Worm (Caenorhabditis elegans): ENCODE data around the gene VM106R.1.

Gene VM106R.1

ce11 chrII:10784780-10785463, 44.1 kb downstream of the VM106R.1 start, which contains the start of gene cdl-1:
TSS of gene cdl-1 (plus strand) at chrII:10785452.
- no peak for TF ChIP-seq F13C5.2 (tag; optimal IDR thresholded peaks at IDR 0.05)
- TF ChIP-seq flt-1 (GFP tag; IDR thresholded peaks at IDR 0.05), result 0 out of 2 replicates have a peak, but pooled peaks have one; percentile 12
- TF ChIP-seq hmg-4 (GFP tag; optimal IDR thresholded peaks at IDR 0.05), result no peak

ce11 chrII:10784248-10784647, 44.7 kb downstream of the VM106R.1 start:
- TF ChIP-seq tra-4 (tag; optimal IDR thresholded peaks at IDR 0.05) (no peak), tbx-37 (GFP tag; conservative IDR thresholded peaks at IDR 0.05) (no peak), ama-1 (optimal IDR thresholded peaks at IDR 0.05) (no peak), ets-7 (tag; optimal IDR thresholded peaks at IDR 0.05) (no peak), F13C5.2 (tag; optimal IDR thresholded peaks at IDR 0.05) (no peak), sea-1 (GFP tag; conservative IDR thresholded peaks at IDR 0.05) (no peak), B0310.2 (tag; optimal IDR thresholded peaks at IDR 0.05) (no peak), ceh-36 (tag; optimal IDR thresholded peaks at IDR 0.05) (no peak), hmbx-1 (tag; optimal IDR thresholded peaks at IDR 0.05) (no peak), hnd-1 (tag; optimal IDR thresholded peaks at IDR 0.05) (no peak), scrt-1 (GFP tag; IDR thresholded peaks at IDR 0.05) (no peak), ceh-13 (GFP tag; optimal IDR thresholded peaks at IDR 0.05) (no peak)

ce11 chrII:10783201-10783962, 45.6 kb downstream of the VM106R.1 start, which contains the start of gene ect-2:
TSS of gene ect-2 (minus strand) at chrII:10783962.
- TF ChIP-seq scrt-1 (GFP tag; IDR thresholded peaks at IDR 0.05) (no peak), aly-1 (tag; optimal IDR thresholded peaks at IDR 0.05) (no peak), ama-1 (optimal IDR thresholded peaks at IDR 0.05) (no peak), flt-1 (GFP tag; IDR thresholded peaks at IDR 0.05) (no peak), sea-1 (GFP tag; conservative IDR thresholded peaks at IDR 0.05) (no peak), tbx-37 (GFP tag; conservative IDR thresholded peaks at IDR 0.05) (no peak), tbx-11 (GFP tag; IDR thresholded peaks at IDR 0.05) (no peak), ceh-13 (GFP tag; optimal IDR thresholded peaks at IDR 0.05) (no peak), hmg-4 (GFP tag; optimal IDR thresholded peaks at IDR 0.05) (no peak), F13C5.2 (tag; optimal IDR thresholded peaks at IDR 0.05) (no peak), ets-7 (tag; optimal IDR thresholded peaks at IDR 0.05) (no peak), tra-4 (tag; optimal IDR thresholded peaks at IDR 0.05) (no peak), hmbx-1 (tag; optimal IDR thresholded peaks at IDR 0.05) (no peak), hnd-1 (tag; optimal IDR thresholded peaks at IDR 0.05) (no peak), ceh-36 (tag; optimal IDR thresholded peaks at IDR 0.05) (no peak), B0310.2 (tag; optimal IDR thresholded peaks at IDR 0.05) (no peak), pes-1 (GFP tag; IDR thresholded peaks at IDR 0.05) (no peak)

- TF ChIP-seq hnd-1 (tag; optimal IDR thresholded peaks at IDR 0.05), result no peak
- TF ChIP-seq tra-4 (tag; optimal IDR thresholded peaks at IDR 0.05), result no peak
- TF ChIP-seq ceh-13 (GFP tag; optimal IDR thresholded peaks at IDR 0.05), result no peak
- TF ChIP-seq flt-1 (GFP tag; IDR thresholded peaks at IDR 0.05), result no peak
- no peak for TF ChIP-seq hmg-4 (GFP tag; optimal IDR thresholded peaks at IDR 0.05)
- no peak for TF ChIP-seq sea-1 (GFP tag; conservative IDR thresholded peaks at IDR 0.05)
- TF ChIP-seq F13C5.2 (tag; optimal IDR thresholded peaks at IDR 0.05), result no peak
- no peak for TF ChIP-seq scrt-1 (GFP tag; IDR thresholded peaks at IDR 0.05)
- no peak for TF ChIP-seq hmbx-1 (tag; optimal IDR thresholded peaks at IDR 0.05)
- no peak for TF ChIP-seq ama-1 (optimal IDR thresholded peaks at IDR 0.05)
- no peak for TF ChIP-seq B0310.2 (tag; optimal IDR thresholded peaks at IDR 0.05)
- no peak for TF ChIP-seq tbx-11 (GFP tag; IDR thresholded peaks at IDR 0.05)
- no peak for TF ChIP-seq pes-1 (GFP tag; IDR thresholded peaks at IDR 0.05)
- no peak for TF ChIP-seq ets-7 (tag; optimal IDR thresholded peaks at IDR 0.05)
- TF ChIP-seq aly-1 (tag; optimal IDR thresholded peaks at IDR 0.05), result no peak
- no peak for TF ChIP-seq ceh-36 (tag; optimal IDR thresholded peaks at IDR 0.05)
Observed at ce11 chrII:10778026-10778425, 51.0 kb downstream of the VM106R.1 start, which contains the start of gene mpz-1. TSS of gene mpz-1 (minus strand) at chrII:10778126.
